Fruit fly (Drosophila melanogaster) whole organism, prepupa: ENCODE results near the gene CG34281.
A peak's percentile ranks its signal among the peaks of the same experiment; 100 is the strongest.

Experiments
- CG3919 ChIP-seq: fragments of 200-800 bp; sonication (Bioruptor generic); optimal IDR thresholded peaks from 3 replicates; lab custom pipeline; 2016; ENCODE audit warnings: missing biosample characterization, missing genetic modification characterization
- Ets96B ChIP-seq: fragments of 200-800 bp; optimal IDR thresholded peaks from 2 replicates; lab custom pipeline; 2019; ENCODE audit warnings: missing biosample characterization, mild to moderate bottlenecking, missing genetic modification characterization, moderate library complexity
- Sox102F ChIP-seq: fragments of 200-800 bp; sonication (Bioruptor generic); optimal IDR thresholded peaks from 2 replicates; lab custom pipeline; 2016; ENCODE audit warnings: missing biosample characterization, mild to moderate bottlenecking, missing genetic modification characterization
- cyc ChIP-seq: fragments of 200-800 bp; sonication (Bioruptor generic); optimal IDR thresholded peaks from 3 replicates; lab custom pipeline; 2016; ENCODE audit warnings: missing biosample characterization, missing genetic modification characterization

DNA sequence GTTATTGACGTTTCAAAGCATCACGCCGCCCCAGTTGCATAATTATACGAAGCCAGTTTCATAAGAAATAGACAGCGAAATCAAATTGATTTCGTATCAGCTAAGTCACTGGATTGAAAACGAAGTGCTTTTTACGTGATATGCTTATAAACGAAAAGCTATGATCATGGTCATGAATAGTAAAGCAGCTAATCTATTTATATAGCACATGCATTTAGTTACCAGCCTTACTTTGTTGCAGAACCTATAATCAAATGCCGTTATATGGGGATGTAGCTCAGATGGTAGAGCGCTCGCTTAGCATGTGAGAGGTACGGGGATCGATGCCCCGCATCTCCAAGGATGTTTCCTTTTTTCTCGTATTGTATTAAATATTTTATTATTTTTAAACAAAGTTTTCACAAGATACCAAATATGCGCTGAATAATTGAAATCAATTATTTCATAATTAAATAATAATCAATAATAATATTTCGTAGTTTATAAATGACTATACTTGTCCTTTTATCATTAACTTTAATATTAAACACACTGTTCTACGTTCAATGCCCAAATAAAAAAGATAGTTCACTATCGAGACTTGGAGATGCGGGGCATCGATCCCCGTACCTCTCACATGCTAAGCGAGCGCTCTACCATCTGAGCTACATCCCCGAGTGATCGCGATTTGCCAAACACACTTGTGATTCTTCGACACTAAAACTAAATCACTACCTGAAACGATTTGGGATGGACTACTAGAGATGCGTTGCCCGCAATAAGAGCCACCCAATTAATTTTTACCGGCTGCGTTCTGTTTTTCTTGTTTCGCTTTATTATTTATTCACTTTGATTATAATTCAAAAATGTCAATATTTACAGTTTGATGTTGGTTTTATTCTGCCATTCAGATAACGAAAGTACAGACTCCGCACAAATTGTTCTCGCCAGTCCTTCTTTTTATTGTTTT is 33.7 kb downstream of the CG34281 start:
- TF ChIP-seq Sox102F (GFP tag; lab: Kevin White, UChicago) (peak; percentile 34), cyc (no peak), CG3919 (no peak), Ets96B (tag; lab: Kevin White, UChicago) (no peak)
